Worm (Caenorhabditis elegans): ENCODE data around the gene Y67D8C.6.

DNA sequence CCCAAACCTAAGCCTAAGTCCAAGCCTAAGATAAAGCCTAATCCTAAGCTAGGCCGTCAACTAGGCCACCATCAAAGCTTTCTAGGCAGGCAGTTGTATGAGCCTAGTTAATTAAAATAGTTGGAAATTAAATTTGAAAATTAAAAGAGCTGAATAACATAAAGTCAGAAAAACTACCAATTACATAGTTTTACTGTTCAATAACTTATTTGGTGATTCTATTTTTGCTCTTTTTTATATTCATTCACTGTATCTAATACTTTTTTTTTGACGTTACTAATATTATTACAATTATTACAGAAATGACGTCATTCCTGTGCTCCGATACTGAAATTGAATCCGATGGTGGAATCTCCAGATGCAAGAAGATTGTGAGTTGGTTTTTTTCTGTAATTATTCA is 43.8 kb downstream of the Y67D8C.6 start, which contains the start of gene lin-22:
- TF ChIP-seq elt-2 (tag; optimal IDR thresholded peaks at IDR 0.05) (no peak), ceh-9 (tag; optimal IDR thresholded peaks at IDR 0.05) (no peak), sdc-2 (tag; optimal IDR thresholded peaks at IDR 0.05) (no peak), ceh-18 (tag; optimal IDR thresholded peaks at IDR 0.05) (no peak), ama-1 (optimal IDR thresholded peaks at IDR 0.05) (no peak), dmd-4 (tag; optimal IDR thresholded peaks at IDR 0.05; ENCODE audit: borderline replicate concordance) (no peak), nhr-232 (tag; optimal IDR thresholded peaks at IDR 0.05) (no peak), ets-4 (tag; optimal IDR thresholded peaks at IDR 0.05) (no peak), unc-42 (tag; optimal IDR thresholded peaks at IDR 0.05) (no peak), pag-3 (tag; optimal IDR thresholded peaks at IDR 0.05; ENCODE audit: borderline replicate concordance) (no peak)
